Fruit fly (Drosophila melanogaster) whole organism, embryonic: ENCODE results near the gene CG7536.

Experiments
- Ada2b ChIP-seq: fragments of 200-800 bp; sonication (Bioruptor generic); IDR thresholded peaks from 2 replicates; pipeline ENCODE4 v1.3.6; 2022; ENCODE audit warnings: missing biosample characterization, missing genetic modification characterization
- CG10431 ChIP-seq: fragments of 200-800 bp; sonication (Bioruptor generic); optimal IDR thresholded peaks from 3 replicates; lab custom pipeline; 2018; ENCODE audit warnings: missing biosample characterization, mild to moderate bottlenecking, missing genetic modification characterization
- CG11560 ChIP-seq: fragments of 200-800 bp; sonication (Bioruptor generic); IDR thresholded peaks from 3 replicates; pipeline ENCODE4 v1.3.6; 2022; ENCODE audit warnings: missing biosample characterization, missing genetic modification characterization
- CG1647 ChIP-seq: fragments of 200-800 bp; sonication (Bioruptor generic); optimal IDR thresholded peaks from 3 replicates; lab custom pipeline; 2016; ENCODE audit warnings: missing biosample characterization, missing genetic modification characterization
- CG16863 ChIP-seq: fragments of 200-800 bp; sonication (Bioruptor generic); optimal IDR thresholded peaks from 3 replicates; lab custom pipeline; 2016; ENCODE audit warnings: missing biosample characterization, missing genetic modification characterization
- CG2712 ChIP-seq: fragments of 200-800 bp; optimal IDR thresholded peaks from 3 replicates; lab custom pipeline; 2019; ENCODE audit warnings: missing biosample characterization, mild to moderate bottlenecking, missing genetic modification characterization, moderate library complexity
- CG33213 ChIP-seq: fragments of 200-800 bp; sonication (Bioruptor generic); optimal IDR thresholded peaks from 3 replicates; lab custom pipeline; 2016; ENCODE audit warnings: missing biosample characterization, missing genetic modification characterization
- CG5180 ChIP-seq: fragments of 200-800 bp; sonication (Bioruptor generic); optimal IDR thresholded peaks from 3 replicates; lab custom pipeline; 2017; ENCODE audit warnings: missing biosample characterization, missing genetic modification characterization, mild to moderate bottlenecking, moderate library complexity, missing genetic modification reagents
- CG5245 ChIP-seq: fragments of 200-800 bp; sonication (Bioruptor generic); optimal IDR thresholded peaks from 3 replicates; lab custom pipeline; 2016; ENCODE audit warnings: missing biosample characterization, missing genetic modification characterization
- CG7357 ChIP-seq: fragments of 200-800 bp; sonication (Bioruptor generic); IDR thresholded peaks from 3 replicates; pipeline ENCODE4 v1.3.6; 2022; ENCODE audit warnings: missing biosample characterization, missing genetic modification characterization
- CG9609 ChIP-seq: fragments of 200-800 bp; sonication (Bioruptor generic); optimal IDR thresholded peaks from 3 replicates; lab custom pipeline; 2016; ENCODE audit warnings: missing biosample characterization, missing genetic modification characterization
- D19B ChIP-seq: fragments of 200-800 bp; sonication (Bioruptor generic); optimal IDR thresholded peaks from 2 replicates; lab custom pipeline; 2017; ENCODE audit warnings: missing biosample characterization, mild to moderate bottlenecking, missing genetic modification characterization
- Dref ChIP-seq: fragments of 200-800 bp; sonication (Bioruptor generic); IDR thresholded peaks from 2 replicates; pipeline ENCODE4 v1.3.6; 2022; ENCODE audit warnings: missing biosample characterization, missing genetic modification characterization
- Ets65A ChIP-seq: fragments of 200-800 bp; sonication (Bioruptor generic); peaks from one replicate; lab custom pipeline; 2016; ENCODE audit warnings: missing biosample characterization, missing genetic modification characterization
- Ets97D ChIP-seq: fragments of 200-800 bp; sonication (Bioruptor generic); optimal IDR thresholded peaks from 3 replicates; lab custom pipeline; 2016; ENCODE audit warnings: missing biosample characterization, missing genetic modification characterization
- Fer2 ChIP-seq: fragments of 200-800 bp; sonication (Bioruptor generic); optimal IDR thresholded peaks from 2 replicates; lab custom pipeline; 2018; ENCODE audit warnings: missing biosample characterization, mild to moderate bottlenecking, missing genetic modification characterization, moderate library complexity
- H2.0 ChIP-seq: fragments of 200-800 bp; sonication (Bioruptor generic); IDR thresholded peaks from 2 replicates; pipeline ENCODE4 v1.3.6; 2022; ENCODE audit warnings: missing biosample characterization, missing genetic modification characterization
- Lim3 ChIP-seq: fragments of 200-800 bp; sonication (Bioruptor generic); IDR thresholded peaks from 2 replicates; pipeline ENCODE4 v1.3.6; 2022; ENCODE audit warnings: missing biosample characterization, missing genetic modification characterization
- Lpt ChIP-seq: fragments of >200 bp; optimal IDR thresholded peaks from 2 replicates; lab custom pipeline; 2018; ENCODE audit warnings: missing biosample characterization, missing genetic modification characterization
- Med ChIP-seq: fragments of 200-800 bp; sonication (Bioruptor generic); peaks from one replicate; lab custom pipeline; 2016; ENCODE audit warnings: missing biosample characterization, missing genetic modification characterization, mild to moderate bottlenecking, inconsistent platforms, moderate library complexity
- Myb ChIP-seq: fragments of 200-800 bp; sonication (Bioruptor generic); optimal IDR thresholded peaks from 2 replicates; lab custom pipeline; 2016; ENCODE audit warnings: missing biosample characterization, missing genetic modification characterization
- Oli ChIP-seq: fragments of 200-800 bp; sonication (Bioruptor generic); optimal IDR thresholded peaks from 2 replicates; lab custom pipeline; 2018; ENCODE audit warnings: missing biosample characterization, mild to moderate bottlenecking, missing genetic modification characterization, moderate library complexity
- Pdp1 ChIP-seq, 2 experiments: fragments of 200-800 bp; sonication (Bioruptor generic); optimal IDR thresholded peaks; 3 replicates each; lab custom pipeline; 2016; ENCODE audit warnings: missing biosample characterization in 2 of 2, missing genetic modification characterization in 2 of 2, mild to moderate bottlenecking in 1 of 2, moderate library complexity in 1 of 2
- Ptx1 ChIP-seq: fragments of 200-800 bp; sonication (Bioruptor generic); IDR thresholded peaks from 2 replicates; pipeline ENCODE4 v1.3.6; 2022; ENCODE audit warnings: missing biosample characterization, missing genetic modification characterization
- Sox102F ChIP-seq: fragments of 200-800 bp; sonication (Bioruptor generic); optimal IDR thresholded peaks from 2 replicates; lab custom pipeline; 2018; ENCODE audit warnings: missing biosample characterization, mild to moderate bottlenecking, missing genetic modification characterization, moderate library complexity
- TFAM ChIP-seq: fragments of 200-800 bp; sonication (Bioruptor generic); optimal IDR thresholded peaks from 2 replicates; lab custom pipeline; 2017; ENCODE audit warnings: missing biosample characterization, missing genetic modification characterization, inconsistent platforms
- Taf1 ChIP-seq: fragments of 200-800 bp; sonication (Bioruptor generic); IDR thresholded peaks from 2 replicates; pipeline ENCODE4 v1.3.6; 2022; ENCODE audit warnings: missing biosample characterization, missing genetic modification characterization
- bbx ChIP-seq: fragments of 200-800 bp; sonication (Bioruptor generic); IDR thresholded peaks from 2 replicates; pipeline ENCODE4 v1.3.6; 2022; ENCODE audit warnings: missing biosample characterization, missing genetic modification characterization; ENCODE audit not compliant: partially characterized antibody
- btn ChIP-seq: fragments of 200-800 bp; sonication (Bioruptor generic); optimal IDR thresholded peaks from 2 replicates; lab custom pipeline; 2016; ENCODE audit warnings: missing biosample characterization, missing genetic modification characterization
- ci ChIP-seq: fragments of 200-800 bp; sonication (Bioruptor generic); IDR thresholded peaks from 3 replicates; pipeline ENCODE4 v1.3.6; 2022; ENCODE audit warnings: missing biosample characterization, missing genetic modification characterization
- dysf ChIP-seq: fragments of 200-800 bp; sonication (Bioruptor generic); IDR thresholded peaks from 3 replicates; pipeline ENCODE4 v1.3.6; 2022; ENCODE audit warnings: missing biosample characterization, missing genetic modification characterization
- gem ChIP-seq: fragments of 200-800 bp; sonication (Bioruptor generic); optimal IDR thresholded peaks from 2 replicates; lab custom pipeline; 2019; ENCODE audit warnings: missing biosample characterization, mild to moderate bottlenecking, missing genetic modification characterization, moderate library complexity
- grn ChIP-seq: fragments of 200-800 bp; sonication (Bioruptor generic); optimal IDR thresholded peaks from 3 replicates; lab custom pipeline; 2017; ENCODE audit warnings: missing biosample characterization, missing genetic modification characterization
- lbe ChIP-seq: fragments of 200-800 bp; sonication (Bioruptor generic); optimal IDR thresholded peaks from 2 replicates; lab custom pipeline; 2016; ENCODE audit warnings: missing biosample characterization, mild to moderate bottlenecking, missing genetic modification characterization
- lov ChIP-seq, 2 experiments: fragments of 200-800 bp in 1 of 2; fragments of >200 bp in 1 of 2; sonication (Bioruptor generic) in 1 of 2; IDR thresholded peaks in 1 of 2; optimal IDR thresholded peaks in 1 of 2; 2 replicates in 1 of 2; 3 replicates in 1 of 2; pipeline versions ENCODE4 v1.3.6 to Lab custom; 2017 to 2022; ENCODE audit warnings: missing biosample characterization in 1 of 2, missing genetic modification characterization in 1 of 2
- maf-S ChIP-seq: fragments of 200-800 bp; sonication (Bioruptor generic); optimal IDR thresholded peaks from 2 replicates; lab custom pipeline; 2016; ENCODE audit warnings: missing biosample characterization, missing genetic modification characterization
- pan ChIP-seq, 4 experiments: fragments of >200 bp in 3 of 4; fragments of 200-800 bp in 1 of 4; sonication (Bioruptor generic) in 1 of 4; optimal IDR thresholded peaks in 3 of 4; IDR thresholded peaks in 1 of 4; 2 replicates each; pipeline versions ENCODE4 v1.3.6 to Lab custom; 2017 to 2022; ENCODE audit warnings: missing biosample characterization in 2 of 4, missing genetic modification characterization in 2 of 4, mixed read lengths in 1 of 4
- prd ChIP-seq, 3 experiments: fragments of >200 bp in 2 of 3; fragments of 200-800 bp in 1 of 3; sonication (Bioruptor generic) in 1 of 3; optimal IDR thresholded peaks in 2 of 3; IDR thresholded peaks in 1 of 3; 2 replicates in 2 of 3; 3 replicates in 1 of 3; pipeline versions ENCODE4 v1.3.6 to Lab custom; 2017 to 2022; ENCODE audit warnings: missing biosample characterization in 1 of 3, missing genetic modification characterization in 1 of 3
- row ChIP-seq: fragments of 200-800 bp; sonication (Bioruptor generic); IDR thresholded peaks from 3 replicates; pipeline ENCODE4 v1.3.6; 2022; ENCODE audit warnings: missing biosample characterization, missing genetic modification characterization
- salm ChIP-seq: fragments of 200-800 bp; sonication (Bioruptor generic); optimal IDR thresholded peaks from 2 replicates; lab custom pipeline; 2018; ENCODE audit warnings: missing biosample characterization, mild to moderate bottlenecking, missing genetic modification characterization
- sd ChIP-seq: fragments of 200-800 bp; sonication (Bioruptor generic); optimal IDR thresholded peaks from 3 replicates; lab custom pipeline; 2018; ENCODE audit warnings: missing biosample characterization, mild to moderate bottlenecking, missing genetic modification characterization, moderate library complexity
- sisA ChIP-seq: fragments of 200-800 bp; sonication (Bioruptor generic); IDR thresholded peaks from 2 replicates; pipeline ENCODE4 v1.3.6; 2022; ENCODE audit warnings: missing biosample characterization, missing genetic modification characterization
- so ChIP-seq: fragments of 200-800 bp; sonication (Bioruptor generic); IDR thresholded peaks from 3 replicates; pipeline ENCODE4 v1.3.6; 2022; ENCODE audit warnings: missing biosample characterization, missing genetic modification characterization
- trh ChIP-seq: fragments of 200-800 bp; sonication (Bioruptor generic); optimal IDR thresholded peaks from 2 replicates; lab custom pipeline; 2016; ENCODE audit warnings: missing biosample characterization, missing genetic modification characterization
- vfl ChIP-seq: fragments of 200-800 bp; sonication (Bioruptor generic); optimal IDR thresholded peaks from 2 replicates; lab custom pipeline; 2016; ENCODE audit warnings: missing biosample characterization, missing genetic modification characterization
- zfh1 ChIP-seq: fragments of 200-800 bp; sonication (Bioruptor generic); IDR thresholded peaks from 3 replicates; pipeline ENCODE4 v1.3.6; 2022; ENCODE audit warnings: missing biosample characterization, missing genetic modification characterization

Gene CG7536

dm6 chrX:18136910-18137849 lies 48.8 kb upstream of the CG7536 start, which contains the start of gene ari-1 (continued):
- TF ChIP-seq CG5180 (no peak), lbe (GFP tag; lab: Kevin White, UChicago) (peak; percentile 17), zfh1 (no peak), TFAM (GFP tag; lab: Kevin White, UChicago) (no peak)

- TF ChIP-seq CG7357 (GFP tag; lab: Robert Waterston, UW): 0 out of 3 replicates have a peak, but pooled peaks have one; percentile 19
- TF ChIP-seq Med: peak; percentile 69
- TF ChIP-seq Lim3 (GFP tag; lab: Robert Waterston, UW): no peak
- TF ChIP-seq dysf (GFP tag; lab: Robert Waterston, UW): 0 out of 3 replicates have a peak, but pooled peaks have one; percentile 25
- TF ChIP-seq Lpt (GFP tag; lab: Kevin White, UChicago): no peak
- no peak for TF ChIP-seq CG33213
- TF ChIP-seq Ada2b (GFP tag; lab: Robert Waterston, UW): 0 out of 2 replicates have a peak, but pooled peaks have one; percentile 33
- no peak for TF ChIP-seq Ets97D (GFP tag; lab: Kevin White, UChicago)
- no peak for TF ChIP-seq maf-S (GFP tag; lab: Kevin White, UChicago)
- no peak for TF ChIP-seq CG2712
- TF ChIP-seq trh (GFP tag; lab: Kevin White, UChicago): no peak
- peak; percentile 15 for TF ChIP-seq Oli
- TF ChIP-seq CG16863: no peak
- TF ChIP-seq CG9609 (GFP tag; lab: Kevin White, UChicago): peak; percentile 11
- TF ChIP-seq D19B: no peak
- TF ChIP-seq gem: peak; percentile 3
- no peak for TF ChIP-seq Fer2 (tag; lab: Kevin White, UChicago)
- TF ChIP-seq btn (GFP tag; lab: Kevin White, UChicago): no peak
- TF ChIP-seq CG1647 (GFP tag; lab: Kevin White, UChicago): no peak
- TF ChIP-seq H2.0 (GFP tag; lab: Robert Waterston, UW): no peak
- no peak for TF ChIP-seq salm
- TF ChIP-seq lov (optimal IDR thresholded peaks at IDR 0.05; lab: Kevin White, UChicago): no peak
- TF ChIP-seq lov (GFP tag; IDR thresholded peaks at IDR 0.05; lab: Robert Waterston, UW): no peak
- no peak for TF ChIP-seq bbx (GFP tag; lab: Robert Waterston, UW)
- 0 out of 2 replicates have a peak, but pooled peaks have one; percentile 31 for TF ChIP-seq sisA (GFP tag; lab: Robert Waterston, UW)
- no peak for TF ChIP-seq grn (GFP tag; lab: Kevin White, UChicago)
- TF ChIP-seq sd: no peak
- TF ChIP-seq pan (optimal IDR thresholded peaks at IDR 0.05; lab: Kevin White, UChicago): no peak
- peak in 1 of 2 experiments; percentile 63 for TF ChIP-seq pan (GFP tag; optimal IDR thresholded peaks at IDR 0.05 in 1 of 2, IDR thresholded peaks at IDR 0.05 in 1 of 2)
- TF ChIP-seq Ets65A (GFP tag; lab: Kevin White, UChicago): peak; percentile 62
- no peak for TF ChIP-seq CG5245 (GFP tag; lab: Kevin White, UChicago)
- peak; percentile 44; the same call in 2 of the 3 replicates for TF ChIP-seq row (GFP tag; lab: Robert Waterston, UW)
- TF ChIP-seq CG11560 (tag; lab: Robert Waterston, UW): peak; percentile 30; the same call in 1 of the 3 replicates
- 0 out of 2 replicates have a peak, but pooled peaks have one; percentile 32 for TF ChIP-seq Taf1 (GFP tag; lab: Robert Waterston, UW)
- no peak for TF ChIP-seq prd (optimal IDR thresholded peaks at IDR 0.05; lab: Kevin White, UChicago)
- TF ChIP-seq prd (GFP tag; IDR thresholded peaks at IDR 0.05; lab: Robert Waterston, UW): peak; percentile 34; the same call in 1 of the 3 replicates
- TF ChIP-seq so: 0 out of 3 replicates have a peak, but pooled peaks have one; percentile 12
- 0 out of 3 replicates have a peak, but pooled peaks have one; percentile 46 for TF ChIP-seq ci (GFP tag; lab: Robert Waterston, UW)
- no peak for TF ChIP-seq Dref (GFP tag; lab: Robert Waterston, UW)
- TF ChIP-seq Myb: peak; percentile 7
- peak; percentile 26 for TF ChIP-seq Sox102F (GFP tag; lab: Kevin White, UChicago)
- peak; percentile 36; the same call in 1 of the 2 replicates for TF ChIP-seq Ptx1 (GFP tag; lab: Robert Waterston, UW)
- no peak for TF ChIP-seq vfl
- no peak for TF ChIP-seq Pdp1 (GFP tag; optimal IDR thresholded peaks at IDR 0.05; lab: Kevin White, UChicago)
- TF ChIP-seq CG10431 (GFP tag; lab: Kevin White, UChicago): no peak
Measured at dm6 chrX:18136059-18136458, 47.7 kb upstream of the CG7536 start.
